Fruit fly (Drosophila melanogaster): Measurements from ENCODE around the gene CG11151.

dm6 chrX:13721934-13722333 lies 17.6 kb upstream of the CG11151 start, which contains the start of the genes Mrgn1 and mus101:
- TF ChIP-seq Bdp1 (GFP tag; optimal IDR thresholded peaks at IDR 0.05): no peak
- TF ChIP-seq CG32767 (GFP tag; IDR thresholded peaks at IDR 0.05): no peak
- TF ChIP-seq CG9797 (GFP tag; optimal IDR thresholded peaks at IDR 0.05): peak; percentile 46
- TF ChIP-seq CG12391 (tag; optimal IDR thresholded peaks at IDR 0.05): peak; percentile 55
- TF ChIP-seq sens-2 (GFP tag; IDR thresholded peaks at IDR 0.05): no peak
